Worm (Caenorhabditis elegans): ENCODE results near the gene Y53G8AM.6.

ce11 chrIII:3304554-3304953, 45.0 kb upstream of the Y53G8AM.6 start:
- TF ChIP-seq W03F9.2 (tag; optimal IDR thresholded peaks at IDR 0.05) (no peak), dao-5 (tag; optimal IDR thresholded peaks at IDR 0.05) (no peak)
